Fruit fly (Drosophila melanogaster): ENCODE measurements around the gene CG13965.
A peak's percentile ranks its signal among the peaks of the same experiment; 100 is the strongest.

CG13965 gene

DNA sequence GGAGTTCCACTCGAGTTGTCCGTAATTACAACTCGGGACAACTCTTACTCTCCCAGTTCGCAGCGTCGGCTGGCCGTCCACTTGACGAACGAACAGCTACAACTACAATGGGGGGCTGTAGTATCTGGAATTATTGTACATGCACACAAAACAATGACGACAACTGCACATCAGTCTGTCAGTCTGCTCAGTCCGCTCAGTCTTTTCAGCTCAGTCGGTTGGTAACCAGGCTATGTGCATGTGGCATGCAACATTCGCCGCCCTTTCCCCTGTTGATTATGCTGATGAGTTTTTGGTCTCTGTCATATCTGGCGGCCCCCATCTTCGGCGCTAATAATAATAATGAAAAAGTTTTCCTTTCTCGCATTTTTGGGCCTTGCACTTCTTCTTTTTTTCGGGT, 22.1 kb downstream of the CG13965 start:
- TF ChIP-seq HLH106 (tag; optimal IDR thresholded peaks at IDR 0.05) (no peak), pan (optimal IDR thresholded peaks at IDR 0.05) (no peak)

DNA sequence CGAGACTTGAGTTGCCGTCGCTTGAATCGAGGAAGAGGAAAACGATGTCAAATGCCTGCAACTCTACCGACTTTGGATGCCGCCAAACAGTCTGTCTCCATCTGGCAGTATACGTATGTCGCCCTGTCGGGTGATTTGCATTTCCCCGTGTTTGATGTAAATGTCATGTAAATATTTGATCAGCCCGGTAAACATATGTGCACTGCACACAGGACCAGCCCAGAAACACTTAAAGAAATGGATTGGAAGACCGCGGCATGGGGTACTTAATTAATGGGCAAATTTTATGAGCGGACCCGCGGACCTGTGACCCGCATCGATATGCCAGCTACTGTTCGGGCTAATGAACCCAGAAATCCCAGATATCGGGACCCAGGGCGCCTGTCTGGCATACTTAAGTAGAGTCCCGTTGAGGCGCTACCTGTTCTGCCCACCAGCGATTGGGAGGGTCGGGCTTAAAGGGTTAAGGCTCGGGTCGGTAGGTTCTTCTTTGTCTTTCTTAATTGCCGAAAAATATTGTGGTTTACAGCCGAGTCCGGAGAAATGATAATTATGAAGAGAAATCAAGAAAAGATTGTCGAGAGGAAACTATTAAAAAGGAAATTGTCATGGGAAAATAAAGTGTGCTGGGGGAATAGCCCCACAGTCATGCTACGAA, 24.2 kb downstream of the CG13965 start:
- TF ChIP-seq ey (GFP tag; optimal IDR thresholded peaks at IDR 0.05), result no peak
- no peak for TF ChIP-seq dmrt93B (GFP tag; optimal IDR thresholded peaks at IDR 0.05)
- TF ChIP-seq Dfd (GFP tag; optimal IDR thresholded peaks at IDR 0.05), result no peak
- no peak for TF ChIP-seq lola (GFP tag; optimal IDR thresholded peaks at IDR 0.05)
- TF ChIP-seq tai (GFP tag; optimal IDR thresholded peaks at IDR 0.05), result no peak
- no peak for TF ChIP-seq CrebA (GFP tag; optimal IDR thresholded peaks at IDR 0.05; ENCODE audit: borderline replicate concordance)
- no peak for TF ChIP-seq usp (GFP tag; optimal IDR thresholded peaks at IDR 0.05)
- TF ChIP-seq OdsH (GFP tag; optimal IDR thresholded peaks at IDR 0.05), result no peak
- no peak for TF ChIP-seq rgr (GFP tag; optimal IDR thresholded peaks at IDR 0.05)
- no peak for TF ChIP-seq GATAd (GFP tag; optimal IDR thresholded peaks at IDR 0.05)
- no peak for TF ChIP-seq br (GFP tag; optimal IDR thresholded peaks at IDR 0.05)
- TF ChIP-seq h (GFP tag; optimal IDR thresholded peaks at IDR 0.05), result no peak
- no peak for TF ChIP-seq Hr78 (GFP tag; optimal IDR thresholded peaks at IDR 0.05)
- TF ChIP-seq pan (optimal IDR thresholded peaks at IDR 0.05), result no peak
- no peak for TF ChIP-seq Hnf4 (GFP tag; optimal IDR thresholded peaks at IDR 0.05)
- TF ChIP-seq dsf (GFP tag; optimal IDR thresholded peaks at IDR 0.05; ENCODE audit: borderline replicate concordance), result no peak
- no peak for TF ChIP-seq foxo (GFP tag; optimal IDR thresholded peaks at IDR 0.05)
- TF ChIP-seq woc (GFP tag; optimal IDR thresholded peaks at IDR 0.05), result no peak
- TF ChIP-seq fru (GFP tag; optimal IDR thresholded peaks at IDR 0.05), result no peak
- no peak for TF ChIP-seq Sp1 (GFP tag; optimal IDR thresholded peaks at IDR 0.05)

DNA sequence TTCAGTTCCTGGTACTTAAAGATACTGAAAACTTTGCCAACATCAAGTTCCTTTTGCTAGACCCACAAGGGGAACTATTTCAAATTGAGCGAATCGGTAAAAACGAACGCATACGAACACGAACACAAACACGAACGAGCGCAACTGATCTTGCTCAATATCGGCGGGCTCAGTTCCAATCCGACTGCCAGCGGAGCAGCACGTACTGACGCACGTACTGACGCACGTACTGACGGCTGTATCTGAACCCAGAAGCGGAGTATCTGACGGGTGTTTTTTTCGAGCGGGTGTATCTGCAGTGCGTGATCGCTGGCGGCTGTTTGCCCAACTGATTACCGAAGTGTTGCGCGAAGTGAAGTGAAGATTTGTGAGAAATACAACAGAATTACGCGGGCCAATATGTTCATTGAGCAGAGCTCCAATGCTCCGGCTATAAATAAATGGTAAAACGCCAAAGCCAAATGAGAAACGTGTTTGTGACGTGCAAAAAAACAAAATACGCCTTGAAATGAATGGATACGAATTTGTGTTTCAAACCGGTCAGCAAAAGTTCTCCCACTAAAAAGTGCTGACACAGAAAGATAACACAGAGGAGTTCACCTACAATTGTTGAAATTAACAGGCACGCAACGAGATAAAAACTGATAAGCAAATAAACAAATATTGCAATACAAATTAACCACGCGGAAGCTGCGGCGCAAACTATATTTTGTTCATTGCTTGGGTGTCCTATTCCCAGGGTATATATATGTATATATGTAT, 26.9 kb downstream of the CG13965 start:
- TF ChIP-seq Jra (GFP tag; optimal IDR thresholded peaks at IDR 0.05) (peak; percentile 16), Myc (optimal IDR thresholded peaks at IDR 0.05) (no peak), GATAd (GFP tag; optimal IDR thresholded peaks at IDR 0.05) (no peak), CG32264 (GFP tag; optimal IDR thresholded peaks at IDR 0.05) (no peak), CG9705 (GFP tag; optimal IDR thresholded peaks at IDR 0.05) (no peak), HLH106 (tag; optimal IDR thresholded peaks at IDR 0.05) (no peak), N (GFP tag; optimal IDR thresholded peaks at IDR 0.05) (no peak), Sp1 (GFP tag; optimal IDR thresholded peaks at IDR 0.05) (peak; percentile 21), rgr (GFP tag; optimal IDR thresholded peaks at IDR 0.05) (peak; percentile 15), Rel (GFP tag; optimal IDR thresholded peaks at IDR 0.05) (no peak), Rel (tag; optimal IDR thresholded peaks at IDR 0.05) (peak; percentile 84), Hr83 (GFP tag; optimal IDR thresholded peaks at IDR 0.05; ENCODE audit: poor library complexity, severe bottlenecking) (peak; percentile 34), sage (GFP tag; optimal IDR thresholded peaks at IDR 0.05) (no peak), h (GFP tag; optimal IDR thresholded peaks at IDR 0.05) (peak; percentile 40), Abd-B (GFP tag; optimal IDR thresholded peaks at IDR 0.05) (no peak), Dif (GFP tag; optimal IDR thresholded peaks at IDR 0.05; ENCODE audit: partially characterized antibody) (no peak), OdsH (GFP tag; optimal IDR thresholded peaks at IDR 0.05) (peak; percentile 5), brk (GFP tag; optimal IDR thresholded peaks at IDR 0.05) (no peak), woc (GFP tag; optimal IDR thresholded peaks at IDR 0.05) (no peak), Mio (GFP tag; optimal IDR thresholded peaks at IDR 0.05) (no peak), dmrt93B (GFP tag; optimal IDR thresholded peaks at IDR 0.05) (no peak), Hr78 (GFP tag; optimal IDR thresholded peaks at IDR 0.05) (no peak), dl (GFP tag; optimal IDR thresholded peaks at IDR 0.05; ENCODE audit: insufficient read depth in 1 of 2, partially characterized antibody in 2 of 2) (peak in 1 of 2 experiments; percentile 29), usp (GFP tag; optimal IDR thresholded peaks at IDR 0.05) (no peak), ey (GFP tag; optimal IDR thresholded peaks at IDR 0.05) (no peak), lola (GFP tag; optimal IDR thresholded peaks at IDR 0.05) (no peak), Vsx2 (GFP tag; optimal IDR thresholded peaks at IDR 0.05; ENCODE audit: partially characterized antibody) (peak; percentile 1), tai (GFP tag; optimal IDR thresholded peaks at IDR 0.05) (no peak), CrebA (GFP tag; optimal IDR thresholded peaks at IDR 0.05; ENCODE audit: borderline replicate concordance) (no peak), Dfd (GFP tag; optimal IDR thresholded peaks at IDR 0.05) (no peak), dsf (GFP tag; optimal IDR thresholded peaks at IDR 0.05; ENCODE audit: borderline replicate concordance) (no peak), foxo (GFP tag; optimal IDR thresholded peaks at IDR 0.05) (no peak), Hnf4 (GFP tag; optimal IDR thresholded peaks at IDR 0.05) (peak; percentile 50), sv (GFP tag; optimal IDR thresholded peaks at IDR 0.05) (no peak), jim (GFP tag; optimal IDR thresholded peaks at IDR 0.05) (no peak), br (GFP tag; optimal IDR thresholded peaks at IDR 0.05) (no peak), fru (GFP tag; optimal IDR thresholded peaks at IDR 0.05) (no peak), psq (GFP tag; optimal IDR thresholded peaks at IDR 0.05) (no peak), pan (optimal IDR thresholded peaks at IDR 0.05) (no peak)

Measured in whole organism, wandering third instar larva.